Fruit fly (Drosophila melanogaster) whole organism, wandering third instar larva: ENCODE data around the gene Reg-2.

ENCODE experiments used
- CG32264 ChIP-seq: fragments of 200-800 bp; sonication (Bioruptor generic); optimal IDR thresholded peaks from 2 replicates; lab custom pipeline; 2016; ENCODE audit warnings: missing biosample characterization, missing genetic modification characterization
- Dfd ChIP-seq: fragments of >200 bp; optimal IDR thresholded peaks from 2 replicates; lab custom pipeline; 2017; ENCODE audit warnings: missing biosample characterization, missing genetic modification characterization
- N ChIP-seq: fragments of >200 bp; optimal IDR thresholded peaks from 2 replicates; lab custom pipeline; 2018; ENCODE audit warnings: missing biosample characterization, missing external identifiers, missing genetic modification characterization
- OdsH ChIP-seq: fragments of 200-800 bp; sonication (Bioruptor generic); optimal IDR thresholded peaks from 2 replicates; lab custom pipeline; 2016; ENCODE audit warnings: missing biosample characterization, mild to moderate bottlenecking, missing genetic modification characterization
- fru ChIP-seq: fragments of 200-800 bp; sonication (Bioruptor generic); optimal IDR thresholded peaks from 3 replicates; lab custom pipeline; 2016; ENCODE audit warnings: missing biosample characterization, mild to moderate bottlenecking, missing genetic modification characterization
- psq ChIP-seq: fragments of 200-800 bp; sonication (Bioruptor generic); optimal IDR thresholded peaks from 3 replicates; lab custom pipeline; 2017; ENCODE audit warnings: missing biosample characterization, mild to moderate bottlenecking, missing genetic modification characterization, moderate library complexity
- tai ChIP-seq: sonication (Bioruptor generic); optimal IDR thresholded peaks from 2 replicates; lab custom pipeline; 2016; ENCODE audit warnings: missing biosample characterization, missing genetic modification characterization

dm6 chr3L:649025-649769 is 42.8 kb upstream of the Reg-2 start:
- TF ChIP-seq OdsH (GFP tag; lab: Kevin White, UChicago) = no peak
- TF ChIP-seq fru (GFP tag; lab: Kevin White, UChicago) = no peak
- no peak for TF ChIP-seq N
- no peak for TF ChIP-seq Dfd (GFP tag; lab: Kevin White, UChicago)
- no peak for TF ChIP-seq CG32264
- no peak for TF ChIP-seq tai (GFP tag; lab: Kevin White, UChicago)
- no peak for TF ChIP-seq psq
